Fruit fly (Drosophila melanogaster) whole organism, embryonic: Measurements from ENCODE around the gene CG6843.

Experiments
- CG31224 ChIP-seq: fragments of 200-800 bp; sonication (Bioruptor generic); IDR thresholded peaks from 2 replicates; pipeline ENCODE4 v1.3.6; 2022; ENCODE audit warnings: missing biosample characterization, missing genetic modification characterization
- MBD-R2 ChIP-seq: fragments of 200-800 bp; sonication (Bioruptor generic); IDR thresholded peaks from 2 replicates; pipeline ENCODE4 v1.3.6; 2022; ENCODE audit warnings: missing biosample characterization, missing genetic modification characterization

dm6 chr3L:18889222-18889866 lies 12.1 kb upstream of the CG6843 start:
- TF ChIP-seq MBD-R2 (GFP tag; lab: Robert Waterston, UW) (no peak), CG31224 (GFP tag; lab: Robert Waterston, UW) (no peak)
